Comparison of ENCODE assay signal across 2 fruit fly cellular contexts in genomic region chr3R:28629186-28629979, dm6.
TF ChIP-seq lines count a peak whose summit lies in the region.

No protein-coding gene starts in this region.

TF ChIP-seq in whole organism, embryonic, 481 proteins besides CTCF, POLR2A, EP300 and RAD21 (continued from another document and continues in another):
- TF ChIP-seq CG12744 (GFP tag; optimal IDR thresholded peaks at IDR 0.05; lab: Kevin White, UChicago) (no peak), zf30C (GFP tag; optimal IDR thresholded peaks at IDR 0.05; lab: Kevin White, UChicago) (no peak), dati (GFP tag; IDR thresholded peaks at IDR 0.05; lab: Robert Waterston, UW) (no peak), CG3838 (GFP tag; optimal IDR thresholded peaks at IDR 0.05; lab: Kevin White, UChicago) (no peak), Sox102F (GFP tag; optimal IDR thresholded peaks at IDR 0.05; lab: Kevin White, UChicago) (no peak), CG2120 (GFP tag; optimal IDR thresholded peaks at IDR 0.05; lab: Kevin White, UChicago) (no peak), ranshi (GFP tag; IDR thresholded peaks at IDR 0.05; lab: Robert Waterston, UW) (no peak), CG11723 (GFP tag; optimal IDR thresholded peaks at IDR 0.05; lab: Kevin White, UChicago) (peak; percentile 11), ash1 (GFP tag; optimal IDR thresholded peaks at IDR 0.05; lab: Kevin White, UChicago) (no peak), nau (GFP tag; optimal IDR thresholded peaks at IDR 0.05; lab: Kevin White, UChicago) (no peak), gcm2 (GFP tag; optimal IDR thresholded peaks at IDR 0.05; lab: Kevin White, UChicago) (no peak), onecut (GFP tag; IDR thresholded peaks at IDR 0.05; lab: Robert Waterston, UW) (no peak), CG6654 (GFP tag; optimal IDR thresholded peaks at IDR 0.05; lab: Kevin White, UChicago) (no peak), CG4328 (GFP tag; optimal IDR thresholded peaks at IDR 0.05; lab: Kevin White, UChicago) (no peak), Hr51 (GFP tag; optimal IDR thresholded peaks at IDR 0.05; lab: Kevin White, UChicago) (peak in 1 of 2 experiments; percentile 22), knrl (GFP tag; IDR thresholded peaks at IDR 0.05; lab: Robert Waterston, UW; ENCODE audit: partially characterized antibody) (no peak), Six4 (GFP tag; optimal IDR thresholded peaks at IDR 0.05; lab: Kevin White, UChicago) (no peak), Atf3 (GFP tag; optimal IDR thresholded peaks at IDR 0.05; lab: Kevin White, UChicago) (no peak), CG1832 (GFP tag; optimal IDR thresholded peaks at IDR 0.05; lab: Kevin White, UChicago) (no peak), dmrt99B (tag; optimal IDR thresholded peaks at IDR 0.05; lab: Kevin White, UChicago) (peak; percentile 47), bsh (GFP tag; optimal IDR thresholded peaks at IDR 0.05; lab: Kevin White, UChicago) (peak in 1 of 2 experiments; percentile 22), NC2β (GFP tag; optimal IDR thresholded peaks at IDR 0.05; lab: Kevin White, UChicago) (no peak), CG3163 (GFP tag; optimal IDR thresholded peaks at IDR 0.05; lab: Kevin White, UChicago) (no peak), CG3726 (GFP tag; IDR thresholded peaks at IDR 0.05; lab: Robert Waterston, UW) (no peak), Deaf1 (tag; optimal IDR thresholded peaks at IDR 0.05; lab: Kevin White, UChicago) (no peak), Mes4 (GFP tag; optimal IDR thresholded peaks at IDR 0.05; lab: Kevin White, UChicago) (no peak), CG4730 (GFP tag; IDR thresholded peaks at IDR 0.05; lab: Robert Waterston, UW) (no peak), CG4282 (GFP tag; optimal IDR thresholded peaks at IDR 0.05; lab: Kevin White, UChicago) (no peak), CG34224 (GFP tag; IDR thresholded peaks at IDR 0.05; lab: Robert Waterston, UW; ENCODE audit: partially characterized antibody) (no peak), mirr (GFP tag; optimal IDR thresholded peaks at IDR 0.05; lab: Kevin White, UChicago) (no peak), Ets65A (GFP tag; lab: Kevin White, UChicago) (no peak), chinmo (GFP tag; IDR thresholded peaks at IDR 0.05; lab: Robert Waterston, UW; ENCODE audit: partially characterized antibody) (no peak), emc (GFP tag; optimal IDR thresholded peaks at IDR 0.05; lab: Kevin White, UChicago) (no peak), grau (tag; optimal IDR thresholded peaks at IDR 0.05; lab: Kevin White, UChicago) (peak; percentile 23), CG4854 (GFP tag; optimal IDR thresholded peaks at IDR 0.05; lab: Kevin White, UChicago) (no peak), CG3065 (GFP tag; optimal IDR thresholded peaks at IDR 0.05; lab: Kevin White, UChicago) (peak; percentile 9), CG1792 (GFP tag; optimal IDR thresholded peaks at IDR 0.05; lab: Kevin White, UChicago) (no peak), CG13775 (GFP tag; optimal IDR thresholded peaks at IDR 0.05; lab: Kevin White, UChicago) (no peak), CG7963 (GFP tag; IDR thresholded peaks at IDR 0.05; lab: Robert Waterston, UW; ENCODE audit: partially characterized antibody) (no peak), pfk (GFP tag; optimal IDR thresholded peaks at IDR 0.05; lab: Kevin White, UChicago) (no peak), CG17385 (GFP tag; optimal IDR thresholded peaks at IDR 0.05; lab: Kevin White, UChicago) (no peak), slp2 (GFP tag; optimal IDR thresholded peaks at IDR 0.05; lab: Kevin White, UChicago) (no peak), Pdp1 (GFP tag; optimal IDR thresholded peaks at IDR 0.05; lab: Kevin White, UChicago) (peak in 1 of 2 experiments; percentile 85), sna (GFP tag; IDR thresholded peaks at IDR 0.05; lab: Robert Waterston, UW; ENCODE audit: partially characterized antibody) (no peak), Mrtf (GFP tag; IDR thresholded peaks at IDR 0.05; lab: Robert Waterston, UW) (no peak), CG18011 (GFP tag; optimal IDR thresholded peaks at IDR 0.05; lab: Kevin White, UChicago) (no peak), CG2202 (tag; optimal IDR thresholded peaks at IDR 0.05; lab: Kevin White, UChicago) (no peak), chm (GFP tag; IDR thresholded peaks at IDR 0.05; lab: Robert Waterston, UW) (no peak), Opbp (GFP tag; IDR thresholded peaks at IDR 0.05; lab: Robert Waterston, UW; ENCODE audit: partially characterized antibody) (no peak), Ets97D (GFP tag; optimal IDR thresholded peaks at IDR 0.05; lab: Kevin White, UChicago) (no peak), Max (GFP tag; optimal IDR thresholded peaks at IDR 0.05; lab: Kevin White, UChicago) (no peak), sisA (GFP tag; IDR thresholded peaks at IDR 0.05; lab: Robert Waterston, UW) (no peak), D19A (tag; optimal IDR thresholded peaks at IDR 0.05; lab: Kevin White, UChicago) (peak; percentile 29), CG15601 (tag; optimal IDR thresholded peaks at IDR 0.05; lab: Kevin White, UChicago) (peak; percentile 1), CoRest (tag; optimal IDR thresholded peaks at IDR 0.05; lab: Kevin White, UChicago) (peak; percentile 32), eve (GFP tag; optimal IDR thresholded peaks at IDR 0.05; lab: Kevin White, UChicago) (peak in 1 of 2 experiments; percentile 29), crol (GFP tag; IDR thresholded peaks at IDR 0.05; lab: Robert Waterston, UW) (peak; percentile 62), Med (GFP tag; lab: Kevin White, UChicago) (no peak), Hr78 (GFP tag; optimal IDR thresholded peaks at IDR 0.05; lab: Kevin White, UChicago) (peak in 1 of 2 experiments; percentile 94), Nf-YC (tag; optimal IDR thresholded peaks at IDR 0.05; lab: Kevin White, UChicago) (no peak), maf-S (GFP tag; optimal IDR thresholded peaks at IDR 0.05; lab: Kevin White, UChicago) (no peak), CG8924 (tag; optimal IDR thresholded peaks at IDR 0.05; lab: Kevin White, UChicago) (no peak), gem (tag; optimal IDR thresholded peaks at IDR 0.05; lab: Kevin White, UChicago) (peak; percentile 43), br (optimal IDR thresholded peaks at IDR 0.05; lab: Kevin White, UChicago) (no peak), CG12659 (GFP tag; optimal IDR thresholded peaks at IDR 0.05; lab: Kevin White, UChicago) (no peak), Hey (tag; optimal IDR thresholded peaks at IDR 0.05; lab: Kevin White, UChicago) (no peak), esg (GFP tag; conservative IDR thresholded peaks at IDR 0.05; lab: Robert Waterston, UW) (no peak), bcd (GFP tag; optimal IDR thresholded peaks at IDR 0.05; lab: Kevin White, UChicago) (no peak), CG2129 (GFP tag; IDR thresholded peaks at IDR 0.05; lab: Robert Waterston, UW; ENCODE audit: partially characterized antibody) (no peak)

TF ChIP-seq in whole organism, prepupa, 60 proteins besides CTCF, POLR2A, EP300 and RAD21 (continued from another document):
- peak; percentile 28 for TF ChIP-seq Smox (GFP tag; optimal IDR thresholded peaks at IDR 0.05; lab: Kevin White, UChicago)
- TF ChIP-seq Eip75B (GFP tag; optimal IDR thresholded peaks at IDR 0.05; lab: Kevin White, UChicago) = no peak
- TF ChIP-seq cyc (GFP tag; optimal IDR thresholded peaks at IDR 0.05; lab: Kevin White, UChicago) = peak; percentile 23
- peak; percentile 38 for TF ChIP-seq Hr39 (GFP tag; optimal IDR thresholded peaks at IDR 0.05; lab: Kevin White, UChicago)
- peak; percentile 78 for TF ChIP-seq vri (GFP tag; optimal IDR thresholded peaks at IDR 0.05; lab: Kevin White, UChicago)
- TF ChIP-seq CG10669 (GFP tag; optimal IDR thresholded peaks at IDR 0.05; lab: Kevin White, UChicago) = peak; percentile 30
- TF ChIP-seq CG4318 (GFP tag; optimal IDR thresholded peaks at IDR 0.05; lab: Kevin White, UChicago) = peak; percentile 38
- TF ChIP-seq topi (GFP tag; optimal IDR thresholded peaks at IDR 0.05; lab: Kevin White, UChicago) = no peak
- TF ChIP-seq achi (GFP tag; optimal IDR thresholded peaks at IDR 0.05; lab: Kevin White, UChicago) = peak; percentile 46
- no peak for TF ChIP-seq CG7368 (GFP tag; optimal IDR thresholded peaks at IDR 0.05; lab: Kevin White, UChicago)
- peak; percentile 13 for TF ChIP-seq CG31627 (GFP tag; optimal IDR thresholded peaks at IDR 0.05; lab: Kevin White, UChicago)
- TF ChIP-seq pdm3 (GFP tag; optimal IDR thresholded peaks at IDR 0.05; lab: Kevin White, UChicago) = peak; percentile 53
- peak; percentile 31 for TF ChIP-seq CG6792 (GFP tag; optimal IDR thresholded peaks at IDR 0.05; lab: Kevin White, UChicago)
- peak; percentile 54 for TF ChIP-seq CG3032 (tag; optimal IDR thresholded peaks at IDR 0.05; lab: Kevin White, UChicago)
- no peak for TF ChIP-seq CG16779 (tag; optimal IDR thresholded peaks at IDR 0.05; lab: Kevin White, UChicago)
- TF ChIP-seq fd85E (GFP tag; optimal IDR thresholded peaks at IDR 0.05; lab: Kevin White, UChicago) = no peak
- peak; percentile 14 for TF ChIP-seq Blimp-1 (GFP tag; optimal IDR thresholded peaks at IDR 0.05; lab: Kevin White, UChicago)
- no peak for TF ChIP-seq CG8119 (GFP tag; IDR thresholded peaks at IDR 0.05; lab: Robert Waterston, UW)
- TF ChIP-seq CG11762 (GFP tag; optimal IDR thresholded peaks at IDR 0.05; lab: Kevin White, UChicago; ENCODE audit: insufficient read depth) = peak; percentile 24
- TF ChIP-seq Sox15 (GFP tag; optimal IDR thresholded peaks at IDR 0.05; lab: Kevin White, UChicago) = peak; percentile 6
- no peak for TF ChIP-seq Eip93F (GFP tag; optimal IDR thresholded peaks at IDR 0.05; lab: Kevin White, UChicago)
- peak; percentile 60 for TF ChIP-seq CG10631 (GFP tag; optimal IDR thresholded peaks at IDR 0.05; lab: Kevin White, UChicago)
- 0 out of 2 replicates have a peak, but pooled peaks have one; percentile 11 for TF ChIP-seq CG15336 (GFP tag; IDR thresholded peaks at IDR 0.05; lab: Robert Waterston, UW)
- peak; percentile 54 for TF ChIP-seq CG6163 (GFP tag; IDR thresholded peaks at IDR 0.05; lab: Robert Waterston, UW)
- TF ChIP-seq dsx (GFP tag; optimal IDR thresholded peaks at IDR 0.05; lab: Kevin White, UChicago; ENCODE audit: poor library complexity, severe bottlenecking) = peak; percentile 18
- TF ChIP-seq CG11294 (GFP tag; IDR thresholded peaks at IDR 0.05; lab: Robert Waterston, UW) = no peak
- peak; percentile 79 for TF ChIP-seq CG32006 (GFP tag; optimal IDR thresholded peaks at IDR 0.05; lab: Kevin White, UChicago)
- TF ChIP-seq esn (GFP tag; optimal IDR thresholded peaks at IDR 0.05; lab: Kevin White, UChicago) = peak; percentile 55
- peak; percentile 42 for TF ChIP-seq net (GFP tag; optimal IDR thresholded peaks at IDR 0.05; lab: Kevin White, UChicago)
- peak; percentile 96 for TF ChIP-seq svp (GFP tag; lab: Kevin White, UChicago)
- peak; percentile 53 for TF ChIP-seq Ets96B (tag; optimal IDR thresholded peaks at IDR 0.05; lab: Kevin White, UChicago)
- peak; percentile 76 for TF ChIP-seq OdsH (GFP tag; optimal IDR thresholded peaks at IDR 0.05; lab: Kevin White, UChicago)
- TF ChIP-seq Sox102F (GFP tag; optimal IDR thresholded peaks at IDR 0.05; lab: Kevin White, UChicago) = no peak
- no peak for TF ChIP-seq CG6276 (GFP tag; optimal IDR thresholded peaks at IDR 0.05; lab: Kevin White, UChicago)
- TF ChIP-seq CG6854 (GFP tag; optimal IDR thresholded peaks at IDR 0.05; lab: Kevin White, UChicago) = no peak
- peak in 1 of 2 experiments; percentile 71 for TF ChIP-seq salr (GFP tag; optimal IDR thresholded peaks at IDR 0.05; lab: Kevin White, UChicago)
- no peak for TF ChIP-seq CG1621 (tag; optimal IDR thresholded peaks at IDR 0.05; lab: Kevin White, UChicago)
- peak; percentile 43 for TF ChIP-seq CG3919 (GFP tag; optimal IDR thresholded peaks at IDR 0.05; lab: Kevin White, UChicago)
TF ChIP-seq in whole organism, prepupa: peak in this region for 39.
